Worm (Caenorhabditis elegans): ENCODE data around the gene octr-1.
A peak's percentile ranks its signal among the peaks of the same experiment; 100 is the strongest.

ce11 chrX:5591830-5592229 is 19.2 kb downstream of the octr-1 start:
- TF ChIP-seq ceh-9 (tag; optimal IDR thresholded peaks at IDR 0.05) (no peak), ets-4 (tag; optimal IDR thresholded peaks at IDR 0.05) (no peak), pha-4 (tag; optimal IDR thresholded peaks at IDR 0.05) (no peak), rnt-1 (tag; optimal IDR thresholded peaks at IDR 0.05) (peak; percentile 30), ceh-30 (tag; optimal IDR thresholded peaks at IDR 0.05) (no peak), sox-2 (GFP tag; IDR thresholded peaks at IDR 0.05) (no peak), pqm-1 (tag; optimal IDR thresholded peaks at IDR 0.05) (no peak), nfya-1 (tag; optimal IDR thresholded peaks at IDR 0.05) (peak; percentile 37), che-1 (tag; optimal IDR thresholded peaks at IDR 0.05) (no peak), fkh-10 (GFP tag; optimal IDR thresholded peaks at IDR 0.05) (no peak), hlh-6 (tag; optimal IDR thresholded peaks at IDR 0.05) (peak; percentile 40), ceh-31 (tag; optimal IDR thresholded peaks at IDR 0.05) (peak; percentile 68), ceh-24 (tag; optimal IDR thresholded peaks at IDR 0.05) (no peak)
